Fruit fly (Drosophila melanogaster) whole organism, prepupa: ENCODE measurements around the gene CG42371.

Experiments used
- CG10631 ChIP-seq: fragments of 200-800 bp; sonication (Bioruptor generic); optimal IDR thresholded peaks from 2 replicates; lab custom pipeline; 2016; ENCODE audit warnings: missing biosample characterization, missing genetic modification characterization
- CG10669 ChIP-seq: fragments of 200-800 bp; sonication (Bioruptor generic); optimal IDR thresholded peaks from 3 replicates; lab custom pipeline; 2018; ENCODE audit warnings: missing biosample characterization, mild to moderate bottlenecking, missing genetic modification characterization, moderate library complexity
- CG11762 ChIP-seq: fragments of 200-800 bp; sonication (Bioruptor generic); optimal IDR thresholded peaks from 3 replicates; lab custom pipeline; 2016; ENCODE audit warnings: missing biosample characterization, missing genetic modification characterization; ENCODE audit not compliant: insufficient read depth
- CG11902 ChIP-seq: fragments of 200-800 bp; sonication (Bioruptor generic); optimal IDR thresholded peaks from 3 replicates; lab custom pipeline; 2016; ENCODE audit warnings: missing biosample characterization, missing genetic modification characterization
- CG15336 ChIP-seq: fragments of 200-800 bp; sonication (Bioruptor generic); IDR thresholded peaks from 2 replicates; pipeline ENCODE4 v1.3.6; 2022; ENCODE audit warnings: missing biosample characterization, missing genetic modification characterization
- CG1621 ChIP-seq: fragments of 200-800 bp; sonication (Bioruptor generic); optimal IDR thresholded peaks from 3 replicates; lab custom pipeline; 2018; ENCODE audit warnings: missing biosample characterization, mild to moderate bottlenecking, missing genetic modification characterization
- CG16779 ChIP-seq: fragments of 200-800 bp; sonication (Bioruptor generic); optimal IDR thresholded peaks from 3 replicates; lab custom pipeline; 2017; ENCODE audit warnings: missing biosample characterization, mild to moderate bottlenecking, missing genetic modification characterization
- CG31627 ChIP-seq: fragments of 200-800 bp; sonication (Bioruptor generic); optimal IDR thresholded peaks from 3 replicates; lab custom pipeline; 2016; ENCODE audit warnings: missing biosample characterization, missing genetic modification characterization
- CG32006 ChIP-seq: fragments of 200-800 bp; sonication (Bioruptor generic); optimal IDR thresholded peaks from 3 replicates; lab custom pipeline; 2017; ENCODE audit warnings: missing biosample characterization, mild to moderate bottlenecking, missing genetic modification characterization
- CG3919 ChIP-seq: fragments of 200-800 bp; sonication (Bioruptor generic); optimal IDR thresholded peaks from 3 replicates; lab custom pipeline; 2016; ENCODE audit warnings: missing biosample characterization, missing genetic modification characterization
- CG4318 ChIP-seq: fragments of 200-800 bp; sonication (Bioruptor generic); optimal IDR thresholded peaks from 3 replicates; lab custom pipeline; 2017; ENCODE audit warnings: missing biosample characterization, mild to moderate bottlenecking, missing genetic modification characterization
- CG6163 ChIP-seq: fragments of 200-800 bp; sonication (Bioruptor generic); IDR thresholded peaks from 3 replicates; pipeline ENCODE4 v1.3.6; 2022; ENCODE audit warnings: missing biosample characterization, missing genetic modification characterization
- CG6792 ChIP-seq: fragments of 200-800 bp; sonication (Bioruptor generic); optimal IDR thresholded peaks from 3 replicates; lab custom pipeline; 2016; ENCODE audit warnings: missing biosample characterization, missing genetic modification characterization
- CG6808 ChIP-seq: fragments of 200-800 bp; sonication (Bioruptor generic); optimal IDR thresholded peaks from 3 replicates; lab custom pipeline; 2017; ENCODE audit warnings: missing biosample characterization, missing genetic modification characterization, mild to moderate bottlenecking, moderate library complexity, missing genetic modification reagents
- CG6854 ChIP-seq: fragments of 200-800 bp; sonication (Bioruptor generic); optimal IDR thresholded peaks from 2 replicates; lab custom pipeline; 2017; ENCODE audit warnings: missing biosample characterization, mild to moderate bottlenecking, missing genetic modification characterization
- CG7368 ChIP-seq: fragments of 200-800 bp; sonication (Bioruptor generic); optimal IDR thresholded peaks from 3 replicates; lab custom pipeline; 2016; ENCODE audit warnings: missing biosample characterization, missing genetic modification characterization
- CG8119 ChIP-seq: fragments of 200-800 bp; sonication (Bioruptor generic); IDR thresholded peaks from 3 replicates; pipeline ENCODE4 v1.3.6; 2022; ENCODE audit warnings: missing biosample characterization, missing genetic modification characterization
- CG8319 ChIP-seq: fragments of 200-800 bp; sonication (Bioruptor generic); optimal IDR thresholded peaks from 3 replicates; lab custom pipeline; 2016; ENCODE audit warnings: missing biosample characterization, missing genetic modification characterization
- CG8632 ChIP-seq: fragments of 200-800 bp; sonication (Bioruptor generic); optimal IDR thresholded peaks from 3 replicates; lab custom pipeline; 2016; ENCODE audit warnings: missing biosample characterization, missing genetic modification characterization
- CG9139 ChIP-seq: fragments of 200-800 bp; sonication (Bioruptor generic); optimal IDR thresholded peaks from 3 replicates; lab custom pipeline; 2017; ENCODE audit warnings: missing biosample characterization, mild to moderate bottlenecking, missing genetic modification characterization
- Eip75B ChIP-seq: fragments of 200-800 bp; sonication (Bioruptor generic); optimal IDR thresholded peaks from 3 replicates; lab custom pipeline; 2016; ENCODE audit warnings: missing biosample characterization, missing genetic modification characterization
- Eip78C ChIP-seq: fragments of 200-800 bp; sonication (Bioruptor generic); peaks from one replicate; lab custom pipeline; 2016; ENCODE audit warnings: missing biosample characterization, missing genetic modification characterization
- Eip93F ChIP-seq: fragments of 200-800 bp; sonication (Bioruptor generic); optimal IDR thresholded peaks from 2 replicates; lab custom pipeline; 2016; ENCODE audit warnings: missing biosample characterization, mild to moderate bottlenecking, missing genetic modification characterization
- Hr39 ChIP-seq: fragments of 200-800 bp; sonication (Bioruptor generic); optimal IDR thresholded peaks from 2 replicates; lab custom pipeline; 2016; ENCODE audit warnings: missing biosample characterization, missing genetic modification characterization
- Lpt ChIP-seq: fragments of 200-800 bp; sonication (Bioruptor generic); optimal IDR thresholded peaks from 3 replicates; lab custom pipeline; 2016; ENCODE audit warnings: missing biosample characterization, missing genetic modification characterization
- Met ChIP-seq: fragments of 200-800 bp; sonication (Bioruptor generic); optimal IDR thresholded peaks from 3 replicates; lab custom pipeline; 2016; ENCODE audit warnings: missing biosample characterization, missing genetic modification characterization
- Smox ChIP-seq: fragments of 200-800 bp; sonication (Bioruptor generic); optimal IDR thresholded peaks from 3 replicates; lab custom pipeline; 2016; ENCODE audit warnings: missing biosample characterization, missing genetic modification characterization
- Sox102F ChIP-seq: fragments of 200-800 bp; sonication (Bioruptor generic); optimal IDR thresholded peaks from 2 replicates; lab custom pipeline; 2016; ENCODE audit warnings: missing biosample characterization, mild to moderate bottlenecking, missing genetic modification characterization
- Sox14 ChIP-seq: fragments of 200-800 bp; sonication (Bioruptor generic); optimal IDR thresholded peaks from 3 replicates; lab custom pipeline; 2016; ENCODE audit warnings: missing biosample characterization, missing genetic modification characterization
- Sox15 ChIP-seq: fragments of 200-800 bp; sonication (Bioruptor generic); optimal IDR thresholded peaks from 3 replicates; lab custom pipeline; 2016; ENCODE audit warnings: missing biosample characterization, missing genetic modification characterization
- acj6 ChIP-seq: fragments of 200-800 bp; sonication (Bioruptor generic); optimal IDR thresholded peaks from 3 replicates; lab custom pipeline; 2016; ENCODE audit warnings: missing biosample characterization, missing genetic modification characterization
- cyc ChIP-seq: fragments of 200-800 bp; sonication (Bioruptor generic); optimal IDR thresholded peaks from 3 replicates; lab custom pipeline; 2016; ENCODE audit warnings: missing biosample characterization, missing genetic modification characterization
- dsx ChIP-seq: fragments of 200-800 bp; optimal IDR thresholded peaks from 3 replicates; lab custom pipeline; 2019; ENCODE audit warnings: missing biosample characterization, mild to moderate bottlenecking, missing genetic modification characterization, moderate library complexity; ENCODE audit not compliant: poor library complexity, severe bottlenecking
- eg ChIP-seq: fragments of 200-800 bp; sonication (Bioruptor generic); IDR thresholded peaks from 3 replicates; pipeline ENCODE4 v1.3.6; 2022; ENCODE audit warnings: missing biosample characterization, missing genetic modification characterization
- esn ChIP-seq: fragments of 200-800 bp; sonication (Bioruptor generic); optimal IDR thresholded peaks from 2 replicates; lab custom pipeline; 2016; ENCODE audit warnings: missing biosample characterization, mild to moderate bottlenecking, missing genetic modification characterization, moderate library complexity
- fd59A ChIP-seq: fragments of 200-800 bp; sonication (Bioruptor generic); optimal IDR thresholded peaks from 2 replicates; lab custom pipeline; 2017; ENCODE audit warnings: missing biosample characterization, mild to moderate bottlenecking, missing genetic modification characterization, missing genetic modification reagents
- fd85E ChIP-seq: fragments of 200-800 bp; sonication (Bioruptor generic); optimal IDR thresholded peaks from 3 replicates; lab custom pipeline; 2016; ENCODE audit warnings: missing biosample characterization, missing genetic modification characterization
- fkh ChIP-seq: fragments of 200-800 bp; sonication (Bioruptor generic); optimal IDR thresholded peaks from 3 replicates; lab custom pipeline; 2017; ENCODE audit warnings: missing biosample characterization, mild to moderate bottlenecking, missing genetic modification characterization, moderate library complexity
- lz ChIP-seq: fragments of 200-800 bp; sonication (Bioruptor generic); optimal IDR thresholded peaks from 3 replicates; lab custom pipeline; 2016; ENCODE audit warnings: missing biosample characterization, missing genetic modification characterization
- net ChIP-seq: fragments of 200-800 bp; sonication (Bioruptor generic); optimal IDR thresholded peaks from 3 replicates; lab custom pipeline; 2016; ENCODE audit warnings: missing biosample characterization, missing genetic modification characterization
- pdm3 ChIP-seq: fragments of 200-800 bp; sonication (Bioruptor generic); optimal IDR thresholded peaks from 3 replicates; lab custom pipeline; 2016; ENCODE audit warnings: missing biosample characterization, missing genetic modification characterization
- ss ChIP-seq, 2 experiments: fragments of 200-800 bp; sonication (Bioruptor generic); optimal IDR thresholded peaks; 2 replicates in 1 of 2; 3 replicates in 1 of 2; lab custom pipeline; 2017 to 2018; ENCODE audit warnings: mild to moderate bottlenecking in 2 of 2, missing biosample characterization in 2 of 2, missing genetic modification characterization in 2 of 2, moderate library complexity in 1 of 2
- svp ChIP-seq: fragments of 200-800 bp; sonication (Bioruptor generic); peaks from one replicate; lab custom pipeline; 2016; ENCODE audit warnings: missing biosample characterization, missing genetic modification characterization
- topi ChIP-seq: fragments of 200-800 bp; sonication (Bioruptor generic); optimal IDR thresholded peaks from 3 replicates; lab custom pipeline; 2016; ENCODE audit warnings: missing biosample characterization, missing genetic modification characterization
- vri ChIP-seq: fragments of 200-800 bp; sonication (Bioruptor generic); optimal IDR thresholded peaks from 3 replicates; lab custom pipeline; 2016; ENCODE audit warnings: missing biosample characterization, mild to moderate bottlenecking, missing genetic modification characterization

CG42371 gene

DNA sequence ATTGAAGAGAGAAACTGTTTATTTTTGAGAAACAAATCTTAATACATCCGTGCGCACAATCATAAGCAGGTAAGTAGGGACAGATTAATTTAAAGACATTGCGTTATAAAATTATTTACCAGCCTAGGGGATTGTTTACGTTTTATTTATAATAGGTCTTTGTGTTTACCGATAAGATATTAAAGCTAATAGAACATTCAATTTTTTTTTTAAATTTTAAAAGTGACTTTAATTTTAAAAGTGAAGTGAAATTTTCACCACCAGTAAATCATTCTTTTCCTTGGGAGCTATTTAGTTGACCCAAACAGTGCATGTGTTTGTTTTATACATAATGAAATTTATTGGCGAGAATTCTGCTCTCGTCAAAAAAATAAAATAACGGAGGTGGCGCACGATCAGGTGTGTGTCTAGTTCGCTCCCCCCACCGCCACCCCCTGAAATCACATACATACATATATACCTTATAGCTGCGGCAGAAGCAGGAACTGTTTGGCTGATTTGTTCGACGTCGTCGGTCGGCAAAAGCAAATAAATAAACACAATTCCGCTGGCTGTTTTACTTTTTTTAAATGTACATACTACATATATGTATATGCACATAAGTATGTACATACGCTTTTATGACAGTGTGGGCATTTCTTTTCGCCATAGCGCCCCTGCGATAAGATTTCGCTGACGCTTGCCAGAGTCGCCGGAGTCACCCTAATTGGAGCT, 41.0 kb downstream of the CG42371 start (continued):
- TF ChIP-seq CG11902 (GFP tag; lab: Kevin White, UChicago) (peak; percentile 26), CG10669 (GFP tag; lab: Kevin White, UChicago) (peak; percentile 40), Lpt (no peak), fd85E (GFP tag; lab: Kevin White, UChicago) (no peak), Eip78C (peak; percentile 85), Hr39 (GFP tag; lab: Kevin White, UChicago) (peak; percentile 63), CG6792 (GFP tag; lab: Kevin White, UChicago) (peak; percentile 27), CG16779 (tag; lab: Kevin White, UChicago) (no peak), cyc (GFP tag; lab: Kevin White, UChicago) (peak; percentile 61), esn (GFP tag; lab: Kevin White, UChicago) (peak; percentile 67), CG8319 (peak; percentile 20), svp (peak; percentile 80), net (GFP tag; lab: Kevin White, UChicago) (peak; percentile 27), CG15336 (peak; percentile 61; the same call in 1 of the 2 replicates), CG32006 (GFP tag; lab: Kevin White, UChicago) (peak; percentile 64), CG7368 (GFP tag; lab: Kevin White, UChicago) (no peak), Met (peak; percentile 59), ss (GFP tag; optimal IDR thresholded peaks at IDR 0.05; lab: Kevin White, UChicago) (peak; percentile 38 to 66), Eip93F (peak; percentile 15), acj6 (GFP tag; lab: Kevin White, UChicago) (peak; percentile 64), dsx (peak; percentile 0), fd59A (GFP tag; lab: Kevin White, UChicago) (peak; percentile 43), CG4318 (GFP tag; lab: Kevin White, UChicago) (peak; percentile 30), CG11762 (GFP tag; lab: Kevin White, UChicago) (peak; percentile 43), CG6163 (peak; percentile 36), CG3919 (GFP tag; lab: Kevin White, UChicago) (peak; percentile 34), fkh (GFP tag; lab: Kevin White, UChicago) (peak; percentile 83), vri (GFP tag; lab: Kevin White, UChicago) (peak; percentile 20)

DNA sequence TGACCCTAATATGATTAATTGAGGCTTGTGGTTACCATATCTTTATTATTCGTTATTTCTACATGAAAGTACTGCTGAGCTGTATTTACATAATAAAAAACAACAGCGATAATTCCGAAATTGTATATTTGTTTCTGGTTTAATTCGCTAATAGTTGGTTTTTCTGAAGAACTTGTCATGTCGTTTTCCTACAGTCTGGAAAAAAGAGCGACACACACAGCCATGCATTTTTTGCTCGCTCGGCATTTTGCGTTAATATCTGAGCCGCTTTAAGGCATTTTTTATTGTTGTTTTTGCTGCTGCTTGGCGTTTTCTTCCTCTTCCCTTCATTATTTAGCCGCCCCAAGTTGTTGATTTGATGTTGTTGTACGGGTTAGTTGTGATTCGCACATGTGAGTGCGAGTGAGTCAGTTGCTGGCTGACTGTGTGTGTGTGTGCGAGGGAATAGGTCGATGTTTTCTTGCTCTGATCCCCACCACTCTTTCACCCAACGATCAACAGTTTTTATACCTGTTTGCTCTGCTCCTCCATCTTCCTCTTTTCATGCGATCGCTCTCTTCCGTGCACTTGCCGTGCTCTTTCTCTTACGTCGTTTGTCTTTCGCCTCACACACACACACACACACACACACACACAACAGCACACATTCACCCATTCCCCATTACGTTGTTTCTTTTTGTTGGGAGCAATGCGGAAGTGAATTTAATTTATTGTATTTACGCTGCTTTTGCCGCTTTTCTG, 41.8 kb downstream of the CG42371 start:
- TF ChIP-seq ss (GFP tag; optimal IDR thresholded peaks at IDR 0.05; lab: Kevin White, UChicago): peak; percentile 45 to 71
- TF ChIP-seq Smox (GFP tag; lab: Kevin White, UChicago): peak; percentile 48
- TF ChIP-seq Eip78C: peak; percentile 86
- TF ChIP-seq Met: peak; percentile 60
- peak; percentile 51 for TF ChIP-seq topi (GFP tag; lab: Kevin White, UChicago)
- peak; percentile 59; the same call in 1 of the 2 replicates for TF ChIP-seq CG15336
- TF ChIP-seq pdm3 (GFP tag; lab: Kevin White, UChicago): peak; percentile 28
- peak; percentile 30 for TF ChIP-seq CG9139 (GFP tag; lab: Kevin White, UChicago)
- peak; percentile 27; the same call in 1 of the 3 replicates for TF ChIP-seq CG8119 (GFP tag; lab: Robert Waterston, UW)
- peak; percentile 71 for TF ChIP-seq Lpt
- peak; percentile 6 for TF ChIP-seq CG31627 (GFP tag; lab: Kevin White, UChicago)
- TF ChIP-seq svp: peak; percentile 80
- TF ChIP-seq CG6854 (GFP tag; lab: Kevin White, UChicago): peak; percentile 43
- peak; percentile 52 for TF ChIP-seq acj6 (GFP tag; lab: Kevin White, UChicago)
- peak; percentile 9 for TF ChIP-seq Eip75B (GFP tag; lab: Kevin White, UChicago)
- TF ChIP-seq Sox102F (GFP tag; lab: Kevin White, UChicago): peak; percentile 21
- no peak for TF ChIP-seq fd85E (GFP tag; lab: Kevin White, UChicago)
- peak; percentile 55 for TF ChIP-seq esn (GFP tag; lab: Kevin White, UChicago)
- no peak for TF ChIP-seq CG7368 (GFP tag; lab: Kevin White, UChicago)
- TF ChIP-seq CG8632 (GFP tag; lab: Kevin White, UChicago): peak; percentile 29
- peak; percentile 65 for TF ChIP-seq CG1621 (tag; lab: Kevin White, UChicago)
- TF ChIP-seq CG6808: peak; percentile 17
- TF ChIP-seq eg (GFP tag; lab: Robert Waterston, UW): no peak
- TF ChIP-seq fkh (GFP tag; lab: Kevin White, UChicago): no peak
- TF ChIP-seq CG10631 (GFP tag; lab: Kevin White, UChicago): peak; percentile 56
- no peak for TF ChIP-seq CG11762 (GFP tag; lab: Kevin White, UChicago)
- peak; percentile 48 for TF ChIP-seq CG6792 (GFP tag; lab: Kevin White, UChicago)
- no peak for TF ChIP-seq CG11902 (GFP tag; lab: Kevin White, UChicago)
- TF ChIP-seq CG16779 (tag; lab: Kevin White, UChicago): peak; percentile 4
- peak; percentile 18 for TF ChIP-seq lz (GFP tag; lab: Kevin White, UChicago)
- TF ChIP-seq Sox14 (GFP tag; lab: Kevin White, UChicago): peak; percentile 47
- no peak for TF ChIP-seq Sox15
- TF ChIP-seq cyc (GFP tag; lab: Kevin White, UChicago): no peak
- no peak for TF ChIP-seq CG8319
